Fruit fly (Drosophila melanogaster) whole organism, pupa: ENCODE data around the gene ato.

Source experiments
- CG10348 ChIP-seq: fragments of 200-800 bp; sonication (Bioruptor generic); IDR thresholded peaks from 2 replicates; pipeline ENCODE4 v1.3.6; 2022; ENCODE audit warnings: missing biosample characterization, missing genetic modification characterization
- CG12605 ChIP-seq: fragments of 200-800 bp; sonication (Bioruptor generic); IDR thresholded peaks from 2 replicates; pipeline ENCODE4 v1.3.6; 2022; ENCODE audit warnings: missing biosample characterization, missing genetic modification characterization
- CG13204 ChIP-seq: fragments of 200-800 bp; sonication (Bioruptor generic); optimal IDR thresholded peaks from 2 replicates; lab custom pipeline; 2018; ENCODE audit warnings: missing biosample characterization, mild to moderate bottlenecking, missing genetic modification characterization, moderate library complexity
- CG14655 ChIP-seq: fragments of 200-800 bp; sonication (Bioruptor generic); optimal IDR thresholded peaks from 3 replicates; lab custom pipeline; 2017; ENCODE audit warnings: mild to moderate bottlenecking, missing biosample characterization, missing genetic modification reagents, missing genetic modification characterization
- CG15710 ChIP-seq: fragments of 200-800 bp; sonication (Bioruptor generic); optimal IDR thresholded peaks from 2 replicates; lab custom pipeline; 2018; ENCODE audit warnings: missing biosample characterization, mild to moderate bottlenecking, missing genetic modification characterization, moderate library complexity
- CG17806 ChIP-seq: fragments of 200-800 bp; sonication (Bioruptor generic); optimal IDR thresholded peaks from 2 replicates; lab custom pipeline; 2018; ENCODE audit warnings: missing biosample characterization, mild to moderate bottlenecking, missing genetic modification characterization, moderate library complexity
- CG32121 ChIP-seq: fragments of 200-800 bp; sonication (Bioruptor generic); IDR thresholded peaks from 2 replicates; pipeline ENCODE4 v1.3.6; 2022; ENCODE audit warnings: missing biosample characterization, missing genetic modification characterization
- CG34367 ChIP-seq: fragments of 200-800 bp; sonication (Bioruptor generic); optimal IDR thresholded peaks from 2 replicates; lab custom pipeline; 2018; ENCODE audit warnings: missing biosample characterization, mild to moderate bottlenecking, missing genetic modification characterization
- CG4496 ChIP-seq: fragments of 200-800 bp; sonication (Bioruptor generic); IDR thresholded peaks from 3 replicates; pipeline ENCODE4 v1.3.6; 2022; ENCODE audit warnings: missing biosample characterization, missing genetic modification characterization
- CG8301 ChIP-seq: fragments of 200-800 bp; sonication (Bioruptor generic); optimal IDR thresholded peaks from 2 replicates; lab custom pipeline; 2018; ENCODE audit warnings: missing biosample characterization, mild to moderate bottlenecking, missing genetic modification characterization
- CG9948 ChIP-seq: fragments of 200-800 bp; sonication (Bioruptor generic); optimal IDR thresholded peaks from 2 replicates; lab custom pipeline; 2018; ENCODE audit warnings: missing biosample characterization, mild to moderate bottlenecking, missing genetic modification characterization, moderate library complexity
- D1 ChIP-seq: fragments of 200-800 bp; sonication (Bioruptor generic); optimal IDR thresholded peaks from 2 replicates; lab custom pipeline; 2018; ENCODE audit warnings: missing biosample characterization, mild to moderate bottlenecking, missing genetic modification characterization, moderate library complexity
- EcR ChIP-seq: fragments of 200-800 bp; sonication (Bioruptor generic); optimal IDR thresholded peaks from 3 replicates; lab custom pipeline; 2019; ENCODE audit warnings: missing biosample characterization, missing genetic modification characterization, mild to moderate bottlenecking, moderate library complexity, missing genetic modification reagents
- Ets98B ChIP-seq: fragments of 200-800 bp; sonication (Bioruptor generic); IDR thresholded peaks from 2 replicates; pipeline ENCODE4 v1.3.6; 2022; ENCODE audit warnings: missing biosample characterization, missing genetic modification characterization
- Pif1A ChIP-seq: fragments of 200-800 bp; sonication (Bioruptor generic); optimal IDR thresholded peaks from 3 replicates; lab custom pipeline; 2016; ENCODE audit warnings: missing biosample characterization, missing genetic modification characterization
- Pif1B ChIP-seq: fragments of 200-800 bp; sonication (Bioruptor generic); optimal IDR thresholded peaks from 3 replicates; lab custom pipeline; 2016; ENCODE audit warnings: missing biosample characterization, missing genetic modification characterization
- Snoo ChIP-seq: fragments of 200-800 bp; sonication (Bioruptor generic); optimal IDR thresholded peaks from 3 replicates; lab custom pipeline; 2017; ENCODE audit warnings: missing biosample characterization, mild to moderate bottlenecking, missing genetic modification characterization, inconsistent platforms
- fd96Ca ChIP-seq: fragments of 200-800 bp; sonication (Bioruptor generic); IDR thresholded peaks from 3 replicates; pipeline ENCODE4 v1.3.6; 2022; ENCODE audit warnings: missing biosample characterization, missing genetic modification characterization
- gl ChIP-seq: fragments of 200-800 bp; sonication (Bioruptor generic); optimal IDR thresholded peaks from 2 replicates; lab custom pipeline; 2018; ENCODE audit warnings: missing biosample characterization, mild to moderate bottlenecking, missing genetic modification characterization

The ato gene

DNA sequence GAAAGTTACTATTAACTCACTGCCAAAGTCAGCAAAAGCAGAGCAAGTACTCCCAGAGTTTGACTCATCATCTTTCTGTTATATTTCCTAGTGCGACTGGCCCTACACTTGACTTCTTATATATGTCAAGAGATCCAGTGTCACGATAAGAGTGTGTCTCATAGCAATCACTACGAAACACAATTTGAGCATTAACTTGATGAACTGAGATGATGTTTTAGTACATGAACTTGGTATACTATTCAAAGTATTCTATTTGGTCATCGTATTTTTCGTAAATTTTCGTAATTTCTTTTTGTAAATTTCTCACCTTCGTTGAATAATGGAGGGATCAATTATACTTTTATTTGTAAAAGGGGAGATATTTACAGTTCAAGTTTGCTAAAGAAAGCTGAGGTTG, 12.6 kb downstream of the ato start, which contains the start of gene CG11672:
TSS of gene CG11672 (minus strand) at position 101 of the 400 bp plus-strand sequence.
- TF ChIP-seq CG13204 (GFP tag; lab: Kevin White, UChicago) (no peak), gl (tag; lab: Kevin White, UChicago) (no peak), CG34367 (no peak), CG4496 (GFP tag; lab: Robert Waterston, UW) (no peak), Pif1A (GFP tag; lab: Kevin White, UChicago) (no peak), CG8301 (tag; lab: Kevin White, UChicago) (no peak), fd96Ca (GFP tag; lab: Robert Waterston, UW) (no peak), CG10348 (GFP tag; lab: Robert Waterston, UW) (no peak), Ets98B (GFP tag; lab: Robert Waterston, UW) (no peak), CG14655 (GFP tag; lab: Kevin White, UChicago) (no peak)

DNA sequence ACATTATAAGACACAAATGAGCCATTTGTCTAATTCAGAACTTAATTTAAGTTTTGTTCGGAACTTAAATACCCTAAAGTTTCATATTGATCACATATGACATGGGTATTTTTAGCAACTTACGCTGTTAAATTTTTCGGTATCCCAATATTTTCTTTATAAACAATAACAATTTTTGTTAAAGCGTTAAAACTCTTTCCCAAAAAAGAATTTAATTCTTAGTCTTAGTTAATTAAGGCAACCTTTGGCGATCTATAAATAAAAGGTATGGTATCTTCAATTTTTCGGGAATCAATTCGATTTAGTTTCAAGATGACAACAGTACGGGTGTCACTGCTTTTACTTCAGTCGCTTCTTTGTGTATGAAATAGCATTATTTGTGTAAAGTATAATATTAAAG, 13.1 kb downstream of the ato start, which contains the start of gene CG31464:
TSS of gene CG31464 (plus strand) at position 301 of the 400 bp plus-strand sequence.
- TF ChIP-seq CG4496 (GFP tag; lab: Robert Waterston, UW) (no peak), Pif1B (no peak), CG15710 (tag; lab: Kevin White, UChicago) (no peak), Snoo (no peak), CG9948 (tag; lab: Kevin White, UChicago) (no peak), CG14655 (GFP tag; lab: Kevin White, UChicago) (no peak), CG13204 (GFP tag; lab: Kevin White, UChicago) (no peak), fd96Ca (GFP tag; lab: Robert Waterston, UW) (no peak)

DNA sequence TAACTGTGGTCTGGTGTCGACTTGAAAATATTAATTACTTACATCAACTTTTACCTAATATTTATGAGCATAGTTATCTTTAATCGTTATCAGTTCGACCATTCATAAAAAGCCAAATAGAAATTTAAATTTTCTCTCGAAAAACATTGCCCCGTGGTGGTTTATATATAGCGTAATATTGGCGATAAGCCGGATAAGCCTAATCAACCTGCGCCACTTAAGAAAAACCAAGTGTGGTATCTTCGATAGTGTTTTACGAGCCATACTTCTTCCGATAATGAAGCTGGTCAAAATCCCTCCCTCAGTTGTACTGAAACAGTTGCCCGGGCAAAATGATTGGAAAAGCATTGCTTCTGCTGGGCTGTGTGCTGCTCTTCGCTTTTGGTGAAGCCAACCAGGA, 14.2 kb downstream of the ato start, which contains the start of gene CG31463:
TSS of gene CG31463 (plus strand) at position 302 of the 400 bp plus-strand sequence.
- TF ChIP-seq CG10348 (GFP tag; lab: Robert Waterston, UW) (no peak), Pif1A (GFP tag; lab: Kevin White, UChicago) (no peak), EcR (no peak), CG32121 (GFP tag; lab: Robert Waterston, UW) (no peak), CG34367 (no peak), Pif1B (no peak), CG15710 (tag; lab: Kevin White, UChicago) (no peak), CG14655 (GFP tag; lab: Kevin White, UChicago) (no peak), Snoo (no peak), CG8301 (tag; lab: Kevin White, UChicago) (no peak)

DNA sequence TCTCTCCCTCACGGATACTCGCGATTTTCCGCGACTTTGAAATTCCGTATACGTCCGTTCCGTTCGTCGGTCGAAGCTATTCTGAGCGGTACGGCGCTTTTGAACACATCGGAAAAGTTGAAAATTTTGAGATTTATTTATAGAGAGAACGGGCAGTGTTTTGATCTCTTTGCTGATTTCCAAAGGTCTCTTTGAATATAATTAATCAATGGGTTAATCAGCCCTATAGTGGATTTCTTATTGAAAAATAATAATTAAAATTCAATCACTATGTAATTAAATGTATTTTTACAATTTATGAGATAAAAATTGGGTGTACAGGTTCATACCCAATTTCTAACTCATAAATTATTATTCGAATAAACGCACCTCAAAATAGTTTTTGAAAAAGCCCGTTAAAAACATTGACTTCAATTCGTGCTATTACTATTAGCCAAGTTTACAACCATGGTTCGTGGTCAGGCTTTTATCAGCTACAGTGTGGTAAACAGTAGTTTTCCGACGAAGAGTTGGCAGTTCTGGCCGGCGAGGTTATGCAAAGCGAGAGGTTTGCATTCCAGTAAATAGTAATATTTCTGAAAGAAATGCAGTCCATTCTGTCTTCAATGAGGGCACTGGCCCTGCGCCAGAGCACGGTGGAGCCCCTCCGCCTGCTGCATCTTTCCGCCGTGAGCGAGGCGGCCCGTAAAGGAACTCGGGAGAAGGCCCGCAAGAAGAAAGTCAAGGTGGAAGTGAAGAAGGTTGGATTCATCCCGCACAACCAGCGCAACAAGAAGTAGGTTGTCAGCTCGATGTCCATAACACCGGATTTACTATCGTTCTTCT, 23.3 kb downstream of the ato start, which contains the start of the genes CG9626 and mRpL1:
TSS of gene CG9626 (minus strand) at position 51 of the 825 bp plus-strand sequence.
TSS of gene mRpL1 (plus strand) at position 513 of the 825 bp plus-strand sequence.
- TF ChIP-seq EcR, result no peak
- no peak for TF ChIP-seq Snoo
- no peak for TF ChIP-seq CG10348 (GFP tag; lab: Robert Waterston, UW)
- TF ChIP-seq CG4496 (GFP tag; lab: Robert Waterston, UW), result peak; percentile 53; the same call in 2 of the 3 replicates
- TF ChIP-seq CG12605 (GFP tag; lab: Robert Waterston, UW), result no peak
- TF ChIP-seq Pif1B, result no peak
- no peak for TF ChIP-seq CG34367
- TF ChIP-seq gl (tag; lab: Kevin White, UChicago), result no peak
- no peak for TF ChIP-seq Pif1A (GFP tag; lab: Kevin White, UChicago)

DNA sequence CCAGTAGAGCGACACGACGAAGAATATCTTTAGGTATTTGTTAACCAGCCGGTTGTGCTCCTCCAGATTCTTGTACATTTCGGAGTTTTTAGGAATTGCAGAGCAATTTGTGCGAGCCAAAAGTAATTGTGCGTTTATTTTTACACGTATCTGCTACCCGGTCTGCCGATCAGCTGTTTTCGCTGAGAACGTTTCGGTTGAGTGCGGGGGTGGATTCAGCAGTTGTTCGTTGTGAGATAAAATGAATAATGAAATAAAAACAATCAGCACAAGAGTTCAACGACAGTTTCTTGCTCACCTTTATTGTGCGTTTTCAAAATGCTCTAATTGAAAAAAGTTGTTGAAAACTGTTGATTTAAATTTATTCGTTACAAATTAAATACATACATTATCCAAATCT, 26.0 kb downstream of the ato start, which contains the start of gene nac:
TSS of gene nac (minus strand) at position 176 of the 400 bp plus-strand sequence.
- TF ChIP-seq CG15710 (tag; lab: Kevin White, UChicago) (no peak), Ets98B (GFP tag; lab: Robert Waterston, UW) (peak; percentile 7; the same call in 1 of the 2 replicates), Pif1B (no peak), EcR (peak; percentile 25), CG17806 (tag; lab: Kevin White, UChicago) (no peak), CG14655 (GFP tag; lab: Kevin White, UChicago) (no peak), CG32121 (GFP tag; lab: Robert Waterston, UW) (peak; percentile 32; the same call in 1 of the 2 replicates), fd96Ca (GFP tag; lab: Robert Waterston, UW) (no peak), CG34367 (no peak), CG4496 (GFP tag; lab: Robert Waterston, UW) (no peak), D1 (tag; lab: Kevin White, UChicago) (peak; percentile 37), gl (tag; lab: Kevin White, UChicago) (no peak)

DNA sequence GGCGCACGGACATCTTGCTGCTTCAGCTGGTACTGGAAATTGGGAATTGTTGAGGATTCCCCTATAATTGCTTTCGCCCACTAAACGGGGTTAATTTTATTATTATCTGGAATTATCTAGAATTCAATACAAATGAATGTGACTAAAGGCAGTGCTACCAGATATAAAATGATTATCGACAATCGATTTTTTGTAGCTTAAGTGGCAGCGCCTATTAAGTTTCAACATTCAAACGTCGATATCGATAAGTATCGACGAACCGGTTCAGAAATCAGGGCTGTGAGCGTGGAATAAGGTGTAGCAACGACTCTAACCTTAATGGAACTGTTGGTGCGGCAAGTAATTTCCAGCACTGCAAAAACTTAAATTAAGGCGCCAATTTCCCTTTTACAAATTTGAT, 27.3 kb downstream of the ato start, which contains the start of gene Sgt1:
TSS of gene Sgt1 (minus strand) at position 165 of the 400 bp plus-strand sequence.
- 0 out of 2 replicates have a peak, but pooled peaks have one; percentile 11 for TF ChIP-seq CG32121 (GFP tag; lab: Robert Waterston, UW)
- no peak for TF ChIP-seq EcR
- TF ChIP-seq Pif1B, result no peak
- no peak for TF ChIP-seq CG9948 (tag; lab: Kevin White, UChicago)
- TF ChIP-seq CG12605 (GFP tag; lab: Robert Waterston, UW), result no peak
- TF ChIP-seq CG4496 (GFP tag; lab: Robert Waterston, UW), result no peak
- no peak for TF ChIP-seq D1 (tag; lab: Kevin White, UChicago)
